Worm (Caenorhabditis elegans) whole organism, young adult: ENCODE data around the gene slcf-1.

Experiments used
- B0035.1 ChIP-seq: sonication (generic microtip); optimal IDR thresholded peaks from 2 replicates; lab custom pipeline; 2016; ENCODE audit warnings: missing genetic modification characterization, mild to moderate bottlenecking, missing compliant biosample characterization, missing genotype, missing genetic modification reagents
- C17E4.6 ChIP-seq: fragments of 200-800 bp; sonication (Bioruptor generic); IDR thresholded peaks from 2 replicates; pipeline ENCODE4 v1.3.6; 2022; ENCODE audit warnings: missing genetic modification reagents, missing genetic modification characterization, missing compliant biosample characterization
- F55B11.4 ChIP-seq: sonication (generic microtip); optimal IDR thresholded peaks from 2 replicates; lab custom pipeline; 2016; ENCODE audit warnings: missing compliant biosample characterization, missing genetic modification characterization, borderline replicate concordance; ENCODE audit not compliant: insufficient read depth
- K11D2.4 ChIP-seq: fragments of 200-800 bp; sonication (Bioruptor generic); IDR thresholded peaks from 2 replicates; pipeline ENCODE4 v1.3.6; 2022; ENCODE audit warnings: missing genetic modification reagents, missing genetic modification characterization, missing compliant biosample characterization
- K12H6.12 ChIP-seq: fragments of 200-800 bp; sonication (Bioruptor generic); optimal IDR thresholded peaks from 2 replicates; lab custom pipeline; 2018; ENCODE audit warnings: mild to moderate bottlenecking, missing genetic modification characterization, missing compliant biosample characterization
- T26A5.8 ChIP-seq: sonication (generic microtip); optimal IDR thresholded peaks from 2 replicates; lab custom pipeline; 2016; ENCODE audit warnings: missing genetic modification characterization, missing compliant biosample characterization
- Y53G8AR.9 ChIP-seq: fragments of 200-800 bp; sonication (Bioruptor generic); conservative IDR thresholded peaks from 2 replicates; pipeline ENCODE4 v1.3.6; 2022; ENCODE audit warnings: missing genetic modification reagents, missing genetic modification characterization, missing compliant biosample characterization
- Y95B8A.8 ChIP-seq: fragments of 200-800 bp; sonication (Bioruptor generic); IDR thresholded peaks from 2 replicates; pipeline ENCODE4 v1.3.6; 2022; ENCODE audit warnings: missing genetic modification reagents, missing genetic modification characterization, missing compliant biosample characterization
- aptf-3 ChIP-seq: fragments of 200-800 bp; sonication (Bioruptor generic); IDR thresholded peaks from 2 replicates; pipeline ENCODE4 v1.3.6; 2022; ENCODE audit warnings: missing genetic modification characterization, missing compliant biosample characterization
- atf-7 ChIP-seq: sonication (generic microtip); optimal IDR thresholded peaks from 2 replicates; lab custom pipeline; 2017; ENCODE audit warnings: mild to moderate bottlenecking, missing genetic modification characterization, missing compliant biosample characterization
- ccch-3 ChIP-seq: fragments of 200-800 bp; sonication (Bioruptor generic); optimal IDR thresholded peaks from 2 replicates; lab custom pipeline; 2018; ENCODE audit warnings: mild to moderate bottlenecking, missing genetic modification characterization, missing compliant biosample characterization
- cebp-1 ChIP-seq, 2 experiments: fragments of 200-800 bp in 1 of 2; sonication (Bioruptor generic) in 1 of 2; sonication (generic microtip) in 1 of 2; IDR thresholded peaks in 1 of 2; optimal IDR thresholded peaks in 1 of 2; 2 replicates each; pipeline versions ENCODE4 v1.3.6 to Lab custom; 2017 to 2022; ENCODE audit warnings: missing compliant biosample characterization in 2 of 2, missing genetic modification characterization in 2 of 2, mild to moderate bottlenecking in 1 of 2, missing genetic modification reagents in 1 of 2, moderate library complexity in 1 of 2
- cebp-2 ChIP-seq: fragments of 200-800 bp; sonication (Bioruptor generic); IDR thresholded peaks from 2 replicates; pipeline ENCODE4 v1.3.6; 2022; ENCODE audit warnings: missing genetic modification characterization, missing compliant biosample characterization
- ceh-40 ChIP-seq: fragments of 200-800 bp; sonication (Bioruptor generic); IDR thresholded peaks from 2 replicates; pipeline ENCODE4 v1.3.6; 2022; ENCODE audit warnings: missing genetic modification characterization, missing compliant biosample characterization
- die-1 ChIP-seq: sonication (generic microtip); optimal IDR thresholded peaks from 2 replicates; lab custom pipeline; 2016; ENCODE audit warnings: missing genotype, mild to moderate bottlenecking, missing genetic modification characterization, missing compliant biosample characterization
- dpl-1 ChIP-seq: fragments of 150-350 bp; optimal IDR thresholded peaks from 2 replicates; lab custom pipeline; 2014; ENCODE audit warnings: missing biosample characterization, missing genetic modification reagents, missing genetic modification characterization
- efl-1 ChIP-seq: fragments of 150-350 bp; optimal IDR thresholded peaks from 2 replicates; lab custom pipeline; 2014; ENCODE audit warnings: missing biosample characterization, missing genetic modification reagents, missing genetic modification characterization
- egl-44 ChIP-seq: fragments of 200-800 bp; sonication (Bioruptor generic); IDR thresholded peaks from 2 replicates; pipeline ENCODE4 v1.3.6; 2022; ENCODE audit warnings: missing genetic modification reagents, missing genetic modification characterization, missing compliant biosample characterization
- egrh-3 ChIP-seq: fragments of 200-800 bp; sonication (Bioruptor generic); IDR thresholded peaks from 2 replicates; pipeline ENCODE4 v1.3.6; 2022; ENCODE audit warnings: missing genetic modification reagents, missing genetic modification characterization, missing compliant biosample characterization
- ets-4 ChIP-seq: fragments of 200-800 bp; sonication (Bioruptor generic); optimal IDR thresholded peaks from 2 replicates; lab custom pipeline; 2018; ENCODE audit warnings: mild to moderate bottlenecking, missing genetic modification characterization, missing compliant biosample characterization
- fkh-3 ChIP-seq: sonication (generic microtip); optimal IDR thresholded peaks from 2 replicates; lab custom pipeline; 2016; ENCODE audit warnings: mild to moderate bottlenecking, missing genetic modification characterization, missing compliant biosample characterization
- gei-17 ChIP-seq: fragments of 200-800 bp; sonication (Bioruptor generic); optimal IDR thresholded peaks from 2 replicates; lab custom pipeline; 2018; ENCODE audit warnings: mild to moderate bottlenecking, missing genetic modification characterization, missing compliant biosample characterization
- hlh-12 ChIP-seq: sonication (generic microtip); optimal IDR thresholded peaks from 2 replicates; lab custom pipeline; 2016; ENCODE audit warnings: missing genetic modification characterization, missing compliant biosample characterization
- hlh-26 ChIP-seq: fragments of 200-800 bp; sonication (Bioruptor generic); conservative IDR thresholded peaks from 2 replicates; pipeline ENCODE4 v1.3.6; 2022; ENCODE audit warnings: missing genetic modification reagents, missing genetic modification characterization, missing compliant biosample characterization
- hmg-1.2 ChIP-seq: fragments of 200-800 bp; sonication (Bioruptor generic); IDR thresholded peaks from 2 replicates; pipeline ENCODE4 v1.3.6; 2022; ENCODE audit warnings: missing genetic modification reagents, missing genetic modification characterization, missing compliant biosample characterization
- let-526 ChIP-seq: fragments of 200-800 bp; sonication (Bioruptor generic); IDR thresholded peaks from 2 replicates; pipeline ENCODE4 v1.3.6; 2022; ENCODE audit warnings: missing genetic modification reagents, missing genetic modification characterization, missing compliant biosample characterization
- lin-40 ChIP-seq: sonication (generic microtip); optimal IDR thresholded peaks from 2 replicates; lab custom pipeline; 2016; ENCODE audit warnings: missing genetic modification characterization, mild to moderate bottlenecking, missing compliant biosample characterization, missing genotype, missing genetic modification reagents
- lir-1 ChIP-seq: fragments of 200-800 bp; sonication (Bioruptor generic); conservative IDR thresholded peaks from 2 replicates; pipeline ENCODE4 v1.3.6; 2022; ENCODE audit warnings: missing genetic modification reagents, missing genetic modification characterization, missing compliant biosample characterization
- lsl-1 ChIP-seq: fragments of 200-800 bp; sonication (Bioruptor generic); optimal IDR thresholded peaks from 2 replicates; lab custom pipeline; 2018; ENCODE audit warnings: mild to moderate bottlenecking, missing genetic modification characterization, moderate library complexity, missing compliant biosample characterization
- mcd-1 ChIP-seq: fragments of 200-800 bp; sonication (Bioruptor generic); IDR thresholded peaks from 2 replicates; pipeline ENCODE4 v1.3.6; 2022; ENCODE audit warnings: missing genetic modification reagents, missing genetic modification characterization, missing compliant biosample characterization
- mxl-1 ChIP-seq: sonication (generic microtip); optimal IDR thresholded peaks from 2 replicates; lab custom pipeline; 2016; ENCODE audit warnings: missing genetic modification characterization, missing compliant biosample characterization
- nfyb-1 ChIP-seq: fragments of 200-800 bp; sonication (Bioruptor generic); IDR thresholded peaks from 2 replicates; pipeline ENCODE4 v1.3.6; 2022; ENCODE audit warnings: missing genetic modification reagents, missing genetic modification characterization, missing compliant biosample characterization
- nhr-120 ChIP-seq: fragments of 200-800 bp; sonication (Bioruptor generic); IDR thresholded peaks from 2 replicates; pipeline ENCODE4 v1.3.6; 2022; ENCODE audit warnings: missing genetic modification characterization, missing compliant biosample characterization
- nhr-179 ChIP-seq: sonication (generic microtip); optimal IDR thresholded peaks from 2 replicates; lab custom pipeline; 2016; ENCODE audit warnings: mild to moderate bottlenecking, missing genetic modification characterization, missing compliant biosample characterization
- nhr-80 ChIP-seq: sonication (generic microtip); optimal IDR thresholded peaks from 2 replicates; lab custom pipeline; 2016; ENCODE audit warnings: missing genetic modification characterization, missing compliant biosample characterization
- rpc-1 ChIP-seq, 2 experiments: fragments of 150-350 bp in 1 of 2; sonication (generic microtip) in 1 of 2; optimal IDR thresholded peaks; 2 replicates each; lab custom pipeline; 2014 to 2018; ENCODE audit warnings: missing biosample characterization in 1 of 2, missing genetic modification characterization in 1 of 2, missing genetic modification reagents in 1 of 2, missing genotype in 1 of 2
- sdz-38 ChIP-seq: sonication (generic microtip); optimal IDR thresholded peaks from 2 replicates; lab custom pipeline; 2016; ENCODE audit warnings: missing genotype, missing genetic modification characterization, missing compliant biosample characterization
- snpc-3.4 ChIP-seq: sonication (generic microtip); optimal IDR thresholded peaks from 2 replicates; lab custom pipeline; 2017; ENCODE audit warnings: missing genetic modification characterization, mild to moderate bottlenecking, missing compliant biosample characterization, antibody characterized with exemption, moderate library complexity, missing genotype, missing genetic modification reagents
- somi-1 ChIP-seq: fragments of 200-800 bp; sonication (Bioruptor generic); optimal IDR thresholded peaks from 2 replicates; lab custom pipeline; 2018; ENCODE audit warnings: mild to moderate bottlenecking, missing genetic modification characterization, missing compliant biosample characterization
- tbp1 ChIP-seq: fragments of 200-800 bp; sonication (Bioruptor generic); optimal IDR thresholded peaks from 2 replicates; lab custom pipeline; 2018; ENCODE audit warnings: mild to moderate bottlenecking, missing genetic modification characterization, missing compliant biosample characterization
- tlf-1 ChIP-seq: fragments of 200-800 bp; sonication (Bioruptor generic); optimal IDR thresholded peaks from 2 replicates; lab custom pipeline; 2018; ENCODE audit warnings: mild to moderate bottlenecking, missing genetic modification characterization, missing compliant biosample characterization
- unc-62 ChIP-seq: fragments of 150-350 bp; optimal IDR thresholded peaks from 2 replicates; lab custom pipeline; 2014; ENCODE audit warnings: missing biosample characterization, missing genetic modification reagents, missing genetic modification characterization
- zfh-2 ChIP-seq: fragments of 200-800 bp; sonication (Bioruptor generic); conservative IDR thresholded peaks from 2 replicates; pipeline ENCODE4 v1.3.6; 2022; ENCODE audit warnings: missing genetic modification reagents, missing genetic modification characterization, missing compliant biosample characterization
- ztf-18 ChIP-seq: sonication (generic microtip); optimal IDR thresholded peaks from 2 replicates; lab custom pipeline; 2016; ENCODE audit warnings: missing genotype, mild to moderate bottlenecking, missing genetic modification characterization, missing compliant biosample characterization
- ztf-25 ChIP-seq: fragments of 200-800 bp; sonication (Bioruptor generic); IDR thresholded peaks from 2 replicates; pipeline ENCODE4 v1.3.6; 2022; ENCODE audit warnings: missing genetic modification reagents, missing genetic modification characterization, missing compliant biosample characterization
- ztf-3 ChIP-seq: fragments of 200-800 bp; sonication (Bioruptor generic); optimal IDR thresholded peaks from 2 replicates; lab custom pipeline; 2018; ENCODE audit warnings: mild to moderate bottlenecking, missing genetic modification characterization, missing compliant biosample characterization

Gene slcf-1

DNA sequence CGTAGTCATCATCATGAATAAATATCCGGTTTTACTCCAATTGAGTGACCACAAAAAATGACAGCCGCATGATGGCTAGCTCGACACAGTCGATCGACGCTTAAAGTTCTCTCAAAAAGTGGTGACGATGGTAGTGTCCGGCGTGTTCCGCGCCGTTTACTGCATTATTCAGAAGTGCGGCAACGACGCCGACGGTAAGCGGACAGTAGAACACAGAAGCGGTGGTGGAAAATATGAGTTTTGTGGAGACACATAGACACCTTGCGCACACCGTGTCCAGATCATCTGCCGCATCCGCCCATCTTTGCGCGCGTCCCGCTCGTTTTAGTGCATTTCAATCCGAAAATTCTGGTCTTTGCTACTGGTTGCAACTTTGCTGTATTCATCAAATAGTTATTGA, 30.1 kb downstream of the slcf-1 start, which contains the start of gene F59F5.7:
Gene F59F5.7 (plus strand): TSS at position 301 of the 400 bp plus-strand sequence.
- no peak for TF ChIP-seq hlh-12
- no peak for TF ChIP-seq gei-17 (GFP tag; lab: Kevin White, UChicago)
- TF ChIP-seq aptf-3 (GFP tag; lab: Robert Waterston, UW) = no peak
- TF ChIP-seq lir-1 (GFP tag; lab: Robert Waterston, UW) = no peak
- no peak for TF ChIP-seq cebp-1 (GFP tag; IDR thresholded peaks at IDR 0.05; lab: Robert Waterston, UW)
- no peak for TF ChIP-seq cebp-1 (tag; optimal IDR thresholded peaks at IDR 0.05; lab: Kevin White, UChicago)
- no peak for TF ChIP-seq tlf-1 (GFP tag; lab: Kevin White, UChicago)
- TF ChIP-seq mxl-1 = no peak
- no peak for TF ChIP-seq ztf-3 (GFP tag; lab: Kevin White, UChicago)
- TF ChIP-seq unc-62 (GFP tag; lab: Kevin White, UChicago) = no peak
- TF ChIP-seq lin-40 (tag; lab: Kevin White, UChicago) = no peak
- TF ChIP-seq nhr-179 = no peak
- TF ChIP-seq somi-1 = no peak
- TF ChIP-seq zfh-2 (GFP tag; lab: Robert Waterston, UW) = no peak

ce11 chrX:10566775-10567174, 37.7 kb downstream of the slcf-1 start:
- TF ChIP-seq atf-7 (tag; lab: Kevin White, UChicago) (no peak), hlh-26 (no peak), ztf-3 (GFP tag; lab: Kevin White, UChicago) (no peak), T26A5.8 (no peak), ceh-40 (GFP tag; lab: Robert Waterston, UW) (no peak), ccch-3 (GFP tag; lab: Kevin White, UChicago) (no peak), K11D2.4 (GFP tag; lab: Robert Waterston, UW) (no peak), Y95B8A.8 (GFP tag; lab: Robert Waterston, UW) (no peak), egl-44 (no peak), tbp1 (GFP tag; lab: Kevin White, UChicago) (no peak), F55B11.4 (tag; lab: Kevin White, UChicago) (no peak), fkh-3 (tag; lab: Kevin White, UChicago) (no peak), Y53G8AR.9 (GFP tag; lab: Robert Waterston, UW) (no peak), ztf-18 (no peak)
- TF ChIP-seq, all 124 proteins: peak for 0

ce11 chrX:10568385-10569149, 39.5 kb downstream of the slcf-1 start:
- peak; percentile 95 for TF ChIP-seq K12H6.12 (tag; lab: Kevin White, UChicago)
- TF ChIP-seq ztf-25 (GFP tag; lab: Robert Waterston, UW) = no peak
- peak; percentile 52 for TF ChIP-seq ets-4 (GFP tag; lab: Kevin White, UChicago)
- no peak for TF ChIP-seq C17E4.6 (GFP tag; lab: Robert Waterston, UW)
- no peak for TF ChIP-seq efl-1 (GFP tag; lab: Kevin White, UChicago)
- peak; percentile 66 for TF ChIP-seq B0035.1 (tag; lab: Kevin White, UChicago)
- TF ChIP-seq Y53G8AR.9 (GFP tag; lab: Robert Waterston, UW) = peak; percentile 59; the same call in 1 of the 2 replicates
- peak; percentile 87; the same call in 1 of the 2 replicates for TF ChIP-seq hmg-1.2 (GFP tag; lab: Robert Waterston, UW)
- peak; percentile 88 for TF ChIP-seq nfyb-1 (GFP tag; lab: Robert Waterston, UW)
- peak; percentile 85 for TF ChIP-seq mcd-1 (GFP tag; lab: Robert Waterston, UW)
- TF ChIP-seq nhr-120 = no peak
- TF ChIP-seq cebp-2 (GFP tag; lab: Robert Waterston, UW) = no peak
- TF ChIP-seq die-1 (tag; lab: Kevin White, UChicago) = peak; percentile 79
- no peak for TF ChIP-seq lsl-1
- TF ChIP-seq let-526 (GFP tag; lab: Robert Waterston, UW) = no peak
- TF ChIP-seq nhr-80 = peak; percentile 98
- TF ChIP-seq snpc-3.4 (tag; lab: Kevin White, UChicago) = peak; percentile 43
- no peak for TF ChIP-seq rpc-1 (optimal IDR thresholded peaks at IDR 0.05; lab: Kevin White, UChicago)
- TF ChIP-seq rpc-1 (tag; optimal IDR thresholded peaks at IDR 0.05; lab: Kevin White, UChicago) = no peak
- no peak for TF ChIP-seq ceh-40 (GFP tag; lab: Robert Waterston, UW)
- TF ChIP-seq sdz-38 (tag; lab: Kevin White, UChicago) = no peak
- TF ChIP-seq egrh-3 (GFP tag; lab: Robert Waterston, UW) = peak; percentile 86
- no peak for TF ChIP-seq dpl-1
